Worm (Caenorhabditis elegans) whole organism, young adult: ENCODE results near the gene cdk-4.

Experiments used
- B0336.3 ChIP-seq: fragments of 200-800 bp; sonication (Bioruptor generic); IDR thresholded peaks from 2 replicates; pipeline ENCODE4 v1.3.6; 2022; ENCODE audit warnings: missing genetic modification characterization, missing compliant biosample characterization
- C17E4.6 ChIP-seq: fragments of 200-800 bp; sonication (Bioruptor generic); IDR thresholded peaks from 2 replicates; pipeline ENCODE4 v1.3.6; 2022; ENCODE audit warnings: missing genetic modification reagents, missing genetic modification characterization, missing compliant biosample characterization
- F10E7.11 ChIP-seq: sonication (generic microtip); optimal IDR thresholded peaks from 2 replicates; lab custom pipeline; 2017; ENCODE audit warnings: mild to moderate bottlenecking, missing genetic modification characterization, moderate library complexity, missing compliant biosample characterization
- F22D6.2 ChIP-seq: sonication (generic microtip); optimal IDR thresholded peaks from 2 replicates; lab custom pipeline; 2016; ENCODE audit warnings: mild to moderate bottlenecking, missing genetic modification characterization, missing compliant biosample characterization
- F23B12.7 ChIP-seq: sonication (generic microtip); optimal IDR thresholded peaks from 2 replicates; lab custom pipeline; 2017; ENCODE audit warnings: missing genetic modification characterization, mild to moderate bottlenecking, missing compliant biosample characterization, antibody characterized with exemption, moderate library complexity; ENCODE audit not compliant: insufficient read depth
- K11D2.4 ChIP-seq: fragments of 200-800 bp; sonication (Bioruptor generic); IDR thresholded peaks from 2 replicates; pipeline ENCODE4 v1.3.6; 2022; ENCODE audit warnings: missing genetic modification reagents, missing genetic modification characterization, missing compliant biosample characterization
- T07F8.4 ChIP-seq: sonication (generic microtip); optimal IDR thresholded peaks from 2 replicates; lab custom pipeline; 2016; ENCODE audit warnings: mild to moderate bottlenecking, missing genetic modification characterization, moderate library complexity, missing compliant biosample characterization
- atf-7 ChIP-seq: sonication (generic microtip); optimal IDR thresholded peaks from 2 replicates; lab custom pipeline; 2017; ENCODE audit warnings: mild to moderate bottlenecking, missing genetic modification characterization, missing compliant biosample characterization
- bed-2 ChIP-seq: fragments of 200-800 bp; sonication (Bioruptor generic); IDR thresholded peaks from 2 replicates; pipeline ENCODE4 v1.3.6; 2022; ENCODE audit warnings: missing genetic modification reagents, missing genetic modification characterization, missing compliant biosample characterization
- cebp-1 ChIP-seq, 2 experiments: fragments of 200-800 bp in 1 of 2; sonication (Bioruptor generic) in 1 of 2; sonication (generic microtip) in 1 of 2; IDR thresholded peaks in 1 of 2; optimal IDR thresholded peaks in 1 of 2; 2 replicates each; pipeline versions ENCODE4 v1.3.6 to Lab custom; 2017 to 2022; ENCODE audit warnings: missing compliant biosample characterization in 2 of 2, missing genetic modification characterization in 2 of 2, mild to moderate bottlenecking in 1 of 2, missing genetic modification reagents in 1 of 2, moderate library complexity in 1 of 2
- ceh-27 ChIP-seq: fragments of 200-800 bp; sonication (Bioruptor generic); optimal IDR thresholded peaks from 2 replicates; lab custom pipeline; 2018; ENCODE audit warnings: mild to moderate bottlenecking, missing genetic modification characterization, moderate library complexity, missing compliant biosample characterization
- ceh-40 ChIP-seq: fragments of 200-800 bp; sonication (Bioruptor generic); IDR thresholded peaks from 2 replicates; pipeline ENCODE4 v1.3.6; 2022; ENCODE audit warnings: missing genetic modification characterization, missing compliant biosample characterization
- ceh-58 ChIP-seq: fragments of 200-800 bp; sonication (Bioruptor generic); IDR thresholded peaks from 2 replicates; pipeline ENCODE4 v1.3.6; 2022; ENCODE audit warnings: missing genetic modification characterization, missing compliant biosample characterization
- chd-7 ChIP-seq: sonication (generic microtip); optimal IDR thresholded peaks from 2 replicates; lab custom pipeline; 2016; ENCODE audit warnings: mild to moderate bottlenecking, missing genetic modification characterization, moderate library complexity, missing compliant biosample characterization
- dox-1 ChIP-seq: fragments of 200-800 bp; sonication (Bioruptor generic); IDR thresholded peaks from 2 replicates; pipeline ENCODE4 v1.3.6; 2022; ENCODE audit warnings: missing genetic modification reagents, missing genetic modification characterization, missing compliant biosample characterization
- dpl-1 ChIP-seq: fragments of 150-350 bp; optimal IDR thresholded peaks from 2 replicates; lab custom pipeline; 2014; ENCODE audit warnings: missing biosample characterization, missing genetic modification reagents, missing genetic modification characterization
- egl-18 ChIP-seq: fragments of 200-800 bp; sonication (Bioruptor generic); IDR thresholded peaks from 2 replicates; pipeline ENCODE4 v1.3.6; 2022; ENCODE audit warnings: missing genetic modification reagents, missing genetic modification characterization, missing compliant biosample characterization
- egl-44 ChIP-seq: fragments of 200-800 bp; sonication (Bioruptor generic); IDR thresholded peaks from 2 replicates; pipeline ENCODE4 v1.3.6; 2022; ENCODE audit warnings: missing genetic modification reagents, missing genetic modification characterization, missing compliant biosample characterization
- ets-4 ChIP-seq: fragments of 200-800 bp; sonication (Bioruptor generic); optimal IDR thresholded peaks from 2 replicates; lab custom pipeline; 2018; ENCODE audit warnings: mild to moderate bottlenecking, missing genetic modification characterization, missing compliant biosample characterization
- hlh-26 ChIP-seq: fragments of 200-800 bp; sonication (Bioruptor generic); conservative IDR thresholded peaks from 2 replicates; pipeline ENCODE4 v1.3.6; 2022; ENCODE audit warnings: missing genetic modification reagents, missing genetic modification characterization, missing compliant biosample characterization
- let-607 ChIP-seq, 2 experiments: fragments of 200-800 bp in 1 of 2; sonication (Bioruptor generic) in 1 of 2; sonication (generic microtip) in 1 of 2; optimal IDR thresholded peaks; 2 replicates each; lab custom pipeline; 2016 to 2018; ENCODE audit warnings: mild to moderate bottlenecking in 2 of 2, missing compliant biosample characterization in 2 of 2, missing genetic modification characterization in 2 of 2, moderate library complexity in 2 of 2, missing genotype in 1 of 2
- lin-40 ChIP-seq: sonication (generic microtip); optimal IDR thresholded peaks from 2 replicates; lab custom pipeline; 2016; ENCODE audit warnings: missing genetic modification characterization, mild to moderate bottlenecking, missing compliant biosample characterization, missing genotype, missing genetic modification reagents
- lin-54 ChIP-seq: fragments of 200-800 bp; sonication (Bioruptor generic); optimal IDR thresholded peaks from 2 replicates; lab custom pipeline; 2018; ENCODE audit warnings: mild to moderate bottlenecking, missing genetic modification characterization, missing compliant biosample characterization
- lsy-27 ChIP-seq: sonication (generic microtip); optimal IDR thresholded peaks from 2 replicates; lab custom pipeline; 2017; ENCODE audit warnings: missing genetic modification characterization, mild to moderate bottlenecking, missing compliant biosample characterization, antibody characterized with exemption, missing genotype, borderline replicate concordance; ENCODE audit not compliant: insufficient read depth
- madf-10 ChIP-seq: sonication (generic microtip); optimal IDR thresholded peaks from 2 replicates; lab custom pipeline; 2016; ENCODE audit warnings: mild to moderate bottlenecking, missing genetic modification characterization, missing compliant biosample characterization
- mcd-1 ChIP-seq: fragments of 200-800 bp; sonication (Bioruptor generic); IDR thresholded peaks from 2 replicates; pipeline ENCODE4 v1.3.6; 2022; ENCODE audit warnings: missing genetic modification reagents, missing genetic modification characterization, missing compliant biosample characterization
- nfya-1 ChIP-seq: sonication (generic microtip); optimal IDR thresholded peaks from 2 replicates; lab custom pipeline; 2017; ENCODE audit warnings: antibody characterized with exemption, missing compliant biosample characterization, missing genetic modification characterization, borderline replicate concordance; ENCODE audit not compliant: insufficient read depth
- nfyb-1 ChIP-seq: fragments of 200-800 bp; sonication (Bioruptor generic); IDR thresholded peaks from 2 replicates; pipeline ENCODE4 v1.3.6; 2022; ENCODE audit warnings: missing genetic modification reagents, missing genetic modification characterization, missing compliant biosample characterization
- nhr-80 ChIP-seq: sonication (generic microtip); optimal IDR thresholded peaks from 2 replicates; lab custom pipeline; 2016; ENCODE audit warnings: missing genetic modification characterization, missing compliant biosample characterization
- nhr-90 ChIP-seq: sonication (generic microtip); optimal IDR thresholded peaks from 2 replicates; lab custom pipeline; 2016; ENCODE audit warnings: missing genotype, mild to moderate bottlenecking, missing genetic modification characterization, missing compliant biosample characterization
- pha-4 ChIP-seq: fragments of 150-350 bp; sonication (generic microtip); optimal IDR thresholded peaks from 2 replicates; lab custom pipeline; 2014; ENCODE audit warnings: missing biosample characterization, missing genetic modification reagents, missing genetic modification characterization
- sea-2 ChIP-seq: fragments of 200-800 bp; sonication (Bioruptor generic); IDR thresholded peaks from 2 replicates; pipeline ENCODE4 v1.3.6; 2022; ENCODE audit warnings: missing genetic modification characterization, missing compliant biosample characterization
- snpc-1.1 ChIP-seq: sonication (generic microtip); optimal IDR thresholded peaks from 2 replicates; lab custom pipeline; 2017; ENCODE audit warnings: missing genetic modification characterization, mild to moderate bottlenecking, missing compliant biosample characterization, antibody characterized with exemption, moderate library complexity, missing genotype, missing genetic modification reagents; ENCODE audit not compliant: insufficient read depth
- snpc-4 ChIP-seq, 5 experiments: fragments of 150-350 bp in 1 of 5; sonication (generic microtip) in 4 of 5; optimal IDR thresholded peaks; 2 replicates each; lab custom pipeline; 2014 to 2018; ENCODE audit warnings: missing genetic modification characterization in 5 of 5, missing biosample characterization in 3 of 5, antibody characterized with exemption in 2 of 5, mild to moderate bottlenecking in 2 of 5, missing compliant biosample characterization in 2 of 5, missing genotype in 2 of 5, moderate library complexity in 2 of 5, missing genetic modification reagents in 1 of 5
- tbp1 ChIP-seq: fragments of 200-800 bp; sonication (Bioruptor generic); optimal IDR thresholded peaks from 2 replicates; lab custom pipeline; 2018; ENCODE audit warnings: mild to moderate bottlenecking, missing genetic modification characterization, missing compliant biosample characterization
- tlf-1 ChIP-seq: fragments of 200-800 bp; sonication (Bioruptor generic); optimal IDR thresholded peaks from 2 replicates; lab custom pipeline; 2018; ENCODE audit warnings: mild to moderate bottlenecking, missing genetic modification characterization, missing compliant biosample characterization
- unc-130 ChIP-seq: sonication (generic microtip); optimal IDR thresholded peaks from 2 replicates; lab custom pipeline; 2016; ENCODE audit warnings: missing genetic modification reagents, missing genetic modification characterization, missing compliant biosample characterization
- unc-62 ChIP-seq: fragments of 150-350 bp; optimal IDR thresholded peaks from 2 replicates; lab custom pipeline; 2014; ENCODE audit warnings: missing biosample characterization, missing genetic modification reagents, missing genetic modification characterization
- ztf-22 ChIP-seq: fragments of 200-800 bp; sonication (Bioruptor generic); optimal IDR thresholded peaks from 2 replicates; lab custom pipeline; 2018; ENCODE audit warnings: mild to moderate bottlenecking, missing genetic modification characterization, moderate library complexity, missing compliant biosample characterization
- ztf-3 ChIP-seq: fragments of 200-800 bp; sonication (Bioruptor generic); optimal IDR thresholded peaks from 2 replicates; lab custom pipeline; 2018; ENCODE audit warnings: mild to moderate bottlenecking, missing genetic modification characterization, missing compliant biosample characterization

The cdk-4 gene

DNA sequence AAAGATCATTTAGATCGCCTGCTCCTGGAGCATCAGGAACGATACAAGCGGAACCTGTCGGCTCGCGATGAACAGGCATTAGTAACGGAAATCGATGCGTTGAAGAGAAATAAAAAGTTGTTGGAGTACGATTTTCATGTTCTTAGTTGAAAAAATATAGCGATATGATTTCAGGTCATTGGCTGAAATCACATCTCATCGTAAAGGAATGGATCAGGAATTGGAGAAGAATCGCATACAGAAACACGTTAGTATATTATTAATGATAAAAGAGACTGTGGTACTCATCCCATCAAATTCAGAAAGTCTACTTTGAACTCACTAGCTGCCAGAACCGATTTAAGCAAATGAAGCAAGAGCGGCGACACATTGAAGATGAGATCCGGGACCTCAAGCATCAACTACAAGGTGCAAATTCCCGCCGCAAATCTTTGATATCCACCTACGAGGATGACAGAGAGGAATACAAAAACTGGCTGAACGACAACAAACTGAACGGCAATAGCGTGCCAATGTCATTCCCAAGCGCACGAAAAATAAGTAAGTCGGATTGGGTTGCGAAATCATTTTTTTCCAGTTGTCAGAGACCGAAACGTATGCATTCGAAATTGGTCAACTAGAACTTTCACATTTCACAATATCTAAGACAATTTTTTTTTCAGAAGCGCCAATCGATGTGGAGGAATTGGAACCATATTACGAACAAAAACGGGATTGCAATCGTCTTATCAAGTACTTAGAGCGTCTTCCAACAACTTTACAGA is 11.5 kb upstream of the cdk-4 start:
- TF ChIP-seq F10E7.11 (tag; lab: Kevin White, UChicago) (no peak), cebp-1 (GFP tag; IDR thresholded peaks at IDR 0.05; lab: Robert Waterston, UW) (peak; percentile 9; the same call in 1 of the 2 replicates), cebp-1 (tag; optimal IDR thresholded peaks at IDR 0.05; lab: Kevin White, UChicago) (peak; percentile 90)

DNA sequence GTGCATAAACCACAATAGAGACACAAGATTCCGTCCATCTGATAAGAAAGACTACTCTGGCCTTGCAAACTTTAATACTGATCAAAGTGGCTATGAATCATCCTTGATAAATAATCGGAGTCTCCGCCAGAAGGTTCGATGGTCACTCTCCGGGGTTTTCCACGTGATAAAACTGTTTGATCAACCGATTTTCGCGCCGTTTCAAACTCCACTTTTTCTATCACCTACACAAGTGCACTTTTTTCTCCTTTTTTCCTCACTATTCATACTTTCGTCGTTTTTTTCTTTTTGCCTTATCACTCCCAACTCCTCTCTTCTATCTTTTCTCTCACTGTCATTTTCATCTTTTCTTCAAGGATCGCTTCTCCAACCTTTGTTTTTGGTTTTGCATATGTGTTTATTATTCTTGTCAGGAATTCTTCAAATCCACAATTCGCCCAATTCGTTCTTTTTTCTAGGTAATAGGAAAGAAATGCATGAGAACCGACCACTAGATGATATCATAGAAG is 10.0 kb upstream of the cdk-4 start, which contains the start of gene F18H3.4:
Gene F18H3.4 (plus strand): TSS at position 459 of the 509 bp plus-strand sequence.
- TF ChIP-seq nfya-1 (tag; lab: Kevin White, UChicago) (no peak), let-607 (tag; optimal IDR thresholded peaks at IDR 0.05; lab: Kevin White, UChicago) (peak in 1 of 2 experiments; percentile 65), tlf-1 (GFP tag; lab: Kevin White, UChicago) (peak; percentile 30), egl-44 (GFP tag; lab: Robert Waterston, UW) (0 out of 2 replicates have a peak, but pooled peaks have one; percentile 67), nhr-80 (tag; lab: Kevin White, UChicago) (peak; percentile 97), K11D2.4 (GFP tag; lab: Robert Waterston, UW) (0 out of 2 replicates have a peak, but pooled peaks have one; percentile 41), ztf-3 (GFP tag; lab: Kevin White, UChicago) (no peak), B0336.3 (GFP tag; lab: Robert Waterston, UW) (peak; percentile 62; the same call in 1 of the 2 replicates), atf-7 (tag; lab: Kevin White, UChicago) (peak; percentile 72), mcd-1 (GFP tag; lab: Robert Waterston, UW) (0 out of 2 replicates have a peak, but pooled peaks have one; percentile 19), ztf-22 (GFP tag; lab: Kevin White, UChicago) (peak; percentile 80), lin-40 (peak; percentile 47), chd-7 (peak; percentile 12), lin-54 (GFP tag; lab: Kevin White, UChicago) (peak; percentile 13), unc-130 (GFP tag; lab: Kevin White, UChicago) (no peak), bed-2 (GFP tag; lab: Robert Waterston, UW) (no peak), snpc-4 (GFP tag; optimal IDR thresholded peaks at IDR 0.05; lab: Kevin White, UChicago) (no peak), snpc-4 (tag; optimal IDR thresholded peaks at IDR 0.05; lab: Kevin White, UChicago) (peak in 1 of 4 experiments; percentile 14), pha-4 (tag; lab: Kevin White, UChicago) (peak; percentile 66), tbp1 (GFP tag; lab: Kevin White, UChicago) (peak; percentile 46), hlh-26 (GFP tag; lab: Robert Waterston, UW) (no peak), F22D6.2 (tag; lab: Kevin White, UChicago) (no peak), snpc-1.1 (tag; lab: Kevin White, UChicago) (no peak), ceh-58 (GFP tag; lab: Robert Waterston, UW) (no peak), unc-62 (no peak), ceh-27 (GFP tag; lab: Kevin White, UChicago) (no peak), ceh-40 (GFP tag; lab: Robert Waterston, UW) (no peak), lsy-27 (tag; lab: Kevin White, UChicago) (no peak), cebp-1 (GFP tag; IDR thresholded peaks at IDR 0.05; lab: Robert Waterston, UW) (no peak), cebp-1 (tag; optimal IDR thresholded peaks at IDR 0.05; lab: Kevin White, UChicago) (peak; percentile 75), egl-18 (no peak), dox-1 (peak; percentile 52), T07F8.4 (tag; lab: Kevin White, UChicago) (no peak), sea-2 (GFP tag; lab: Robert Waterston, UW) (no peak), nfyb-1 (GFP tag; lab: Robert Waterston, UW) (peak; percentile 50; the same call in 1 of the 2 replicates), F23B12.7 (tag; lab: Kevin White, UChicago) (no peak), C17E4.6 (GFP tag; lab: Robert Waterston, UW) (no peak), dpl-1 (GFP tag; lab: Kevin White, UChicago) (no peak), nhr-90 (tag; lab: Kevin White, UChicago) (peak; percentile 19), ets-4 (peak; percentile 4), madf-10 (peak; percentile 29)
